Worm (Caenorhabditis elegans) whole organism, young adult: ENCODE data around the gene W06D11.1.
A peak's percentile ranks its signal among the peaks of the same experiment; 100 is the strongest.
"Not testable (repeated sequence)": the region's sequence is repeated elsewhere in the genome, so short reads cannot be mapped to it uniquely, and the experiment has no call there.

Source experiments
- B0019.2 ChIP-seq: fragments of 200-800 bp; sonication (Bioruptor generic); conservative IDR thresholded peaks from 2 replicates; pipeline ENCODE4 v1.3.6; 2022; ENCODE audit warnings: missing genetic modification reagents, missing genetic modification characterization, missing compliant biosample characterization
- B0336.3 ChIP-seq: fragments of 200-800 bp; sonication (Bioruptor generic); IDR thresholded peaks from 2 replicates; pipeline ENCODE4 v1.3.6; 2022; ENCODE audit warnings: missing genetic modification characterization, missing compliant biosample characterization
- F22D6.2 ChIP-seq: sonication (generic microtip); optimal IDR thresholded peaks from 2 replicates; lab custom pipeline; 2016; ENCODE audit warnings: mild to moderate bottlenecking, missing genetic modification characterization, missing compliant biosample characterization
- F52B5.7 ChIP-seq: sonication (generic microtip); optimal IDR thresholded peaks from 2 replicates; lab custom pipeline; 2016; ENCODE audit warnings: mild to moderate bottlenecking, missing genetic modification characterization, missing compliant biosample characterization
- K11D2.4 ChIP-seq: fragments of 200-800 bp; sonication (Bioruptor generic); IDR thresholded peaks from 2 replicates; pipeline ENCODE4 v1.3.6; 2022; ENCODE audit warnings: missing genetic modification reagents, missing genetic modification characterization, missing compliant biosample characterization
- K12H6.12 ChIP-seq: fragments of 200-800 bp; sonication (Bioruptor generic); optimal IDR thresholded peaks from 2 replicates; lab custom pipeline; 2018; ENCODE audit warnings: mild to moderate bottlenecking, missing genetic modification characterization, missing compliant biosample characterization
- Y53F4B.3 ChIP-seq: fragments of 200-800 bp; sonication (Bioruptor generic); IDR thresholded peaks from 2 replicates; pipeline ENCODE4 v1.3.6; 2022; ENCODE audit warnings: missing genetic modification reagents, missing genetic modification characterization, missing compliant biosample characterization
- Y56A3A.18 ChIP-seq: fragments of 200-800 bp; sonication (Bioruptor generic); IDR thresholded peaks from 2 replicates; pipeline ENCODE4 v1.3.6; 2022; ENCODE audit warnings: missing genetic modification reagents, missing genetic modification characterization, missing compliant biosample characterization
- ccch-3 ChIP-seq: fragments of 200-800 bp; sonication (Bioruptor generic); optimal IDR thresholded peaks from 2 replicates; lab custom pipeline; 2018; ENCODE audit warnings: mild to moderate bottlenecking, missing genetic modification characterization, missing compliant biosample characterization
- ceh-100 ChIP-seq: fragments of 200-800 bp; sonication (Bioruptor generic); IDR thresholded peaks from 2 replicates; pipeline ENCODE4 v1.3.6; 2022; ENCODE audit warnings: missing genetic modification reagents, missing genetic modification characterization, missing compliant biosample characterization
- ceh-58 ChIP-seq: fragments of 200-800 bp; sonication (Bioruptor generic); IDR thresholded peaks from 2 replicates; pipeline ENCODE4 v1.3.6; 2022; ENCODE audit warnings: missing genetic modification characterization, missing compliant biosample characterization
- efl-1 ChIP-seq: fragments of 150-350 bp; optimal IDR thresholded peaks from 2 replicates; lab custom pipeline; 2014; ENCODE audit warnings: missing biosample characterization, missing genetic modification reagents, missing genetic modification characterization
- ets-4 ChIP-seq: fragments of 200-800 bp; sonication (Bioruptor generic); optimal IDR thresholded peaks from 2 replicates; lab custom pipeline; 2018; ENCODE audit warnings: mild to moderate bottlenecking, missing genetic modification characterization, missing compliant biosample characterization
- gei-17 ChIP-seq: fragments of 200-800 bp; sonication (Bioruptor generic); optimal IDR thresholded peaks from 2 replicates; lab custom pipeline; 2018; ENCODE audit warnings: mild to moderate bottlenecking, missing genetic modification characterization, missing compliant biosample characterization
- hmg-1.2 ChIP-seq: fragments of 200-800 bp; sonication (Bioruptor generic); IDR thresholded peaks from 2 replicates; pipeline ENCODE4 v1.3.6; 2022; ENCODE audit warnings: missing genetic modification reagents, missing genetic modification characterization, missing compliant biosample characterization
- hrde-1 ChIP-seq: sonication (generic microtip); optimal IDR thresholded peaks from 2 replicates; lab custom pipeline; 2016; ENCODE audit warnings: missing genetic modification characterization, mild to moderate bottlenecking, missing compliant biosample characterization, moderate library complexity, missing genotype, missing genetic modification reagents, borderline replicate concordance
- lin-26 ChIP-seq: fragments of 200-800 bp; sonication (Bioruptor generic); IDR thresholded peaks from 2 replicates; pipeline ENCODE4 v1.3.6; 2022; ENCODE audit warnings: missing genetic modification reagents, missing genetic modification characterization, missing compliant biosample characterization
- lin-54 ChIP-seq: fragments of 200-800 bp; sonication (Bioruptor generic); optimal IDR thresholded peaks from 2 replicates; lab custom pipeline; 2018; ENCODE audit warnings: mild to moderate bottlenecking, missing genetic modification characterization, missing compliant biosample characterization
- lir-1 ChIP-seq: fragments of 200-800 bp; sonication (Bioruptor generic); conservative IDR thresholded peaks from 2 replicates; pipeline ENCODE4 v1.3.6; 2022; ENCODE audit warnings: missing genetic modification reagents, missing genetic modification characterization, missing compliant biosample characterization
- madf-6 ChIP-seq: fragments of 200-800 bp; sonication (Bioruptor generic); IDR thresholded peaks from 2 replicates; pipeline ENCODE4 v1.3.6; 2022; ENCODE audit warnings: missing genetic modification reagents, missing genetic modification characterization, missing compliant biosample characterization
- madf-8 ChIP-seq: fragments of 200-800 bp; sonication (Bioruptor generic); conservative IDR thresholded peaks from 2 replicates; pipeline ENCODE4 v1.3.6; 2022; ENCODE audit warnings: missing genetic modification reagents, missing genetic modification characterization, missing compliant biosample characterization
- mcd-1 ChIP-seq: fragments of 200-800 bp; sonication (Bioruptor generic); IDR thresholded peaks from 2 replicates; pipeline ENCODE4 v1.3.6; 2022; ENCODE audit warnings: missing genetic modification reagents, missing genetic modification characterization, missing compliant biosample characterization
- nfya-2 ChIP-seq: fragments of 200-800 bp; sonication (Bioruptor generic); IDR thresholded peaks from 2 replicates; pipeline ENCODE4 v1.3.6; 2022; ENCODE audit warnings: missing genetic modification reagents, missing genetic modification characterization, missing compliant biosample characterization
- nfyb-1 ChIP-seq: fragments of 200-800 bp; sonication (Bioruptor generic); IDR thresholded peaks from 2 replicates; pipeline ENCODE4 v1.3.6; 2022; ENCODE audit warnings: missing genetic modification reagents, missing genetic modification characterization, missing compliant biosample characterization
- nhr-90 ChIP-seq: sonication (generic microtip); optimal IDR thresholded peaks from 2 replicates; lab custom pipeline; 2016; ENCODE audit warnings: missing genotype, mild to moderate bottlenecking, missing genetic modification characterization, missing compliant biosample characterization
- rec-8 ChIP-seq, 2 experiments: sonication (generic microtip); optimal IDR thresholded peaks; 2 replicates each; lab custom pipeline; 2016; ENCODE audit warnings: mild to moderate bottlenecking in 2 of 2, missing genetic modification characterization in 2 of 2, missing genetic modification reagents in 2 of 2, missing genotype in 2 of 2, missing biosample characterization in 1 of 2, missing compliant biosample characterization in 1 of 2, moderate library complexity in 1 of 2
- snpc-4 ChIP-seq, 5 experiments: fragments of 150-350 bp in 1 of 5; sonication (generic microtip) in 4 of 5; optimal IDR thresholded peaks; 2 replicates each; lab custom pipeline; 2014 to 2018; ENCODE audit warnings: missing genetic modification characterization in 5 of 5, missing biosample characterization in 3 of 5, antibody characterized with exemption in 2 of 5, mild to moderate bottlenecking in 2 of 5, missing compliant biosample characterization in 2 of 5, missing genotype in 2 of 5, moderate library complexity in 2 of 5, missing genetic modification reagents in 1 of 5
- sptf-2 ChIP-seq: fragments of 200-800 bp; sonication (Bioruptor generic); optimal IDR thresholded peaks from 2 replicates; lab custom pipeline; 2018; ENCODE audit warnings: mild to moderate bottlenecking, missing genetic modification characterization, missing compliant biosample characterization
- tbp1 ChIP-seq: fragments of 200-800 bp; sonication (Bioruptor generic); optimal IDR thresholded peaks from 2 replicates; lab custom pipeline; 2018; ENCODE audit warnings: mild to moderate bottlenecking, missing genetic modification characterization, missing compliant biosample characterization
- zim-3 ChIP-seq: sonication (generic microtip); optimal IDR thresholded peaks from 2 replicates; lab custom pipeline; 2017; ENCODE audit warnings: mild to moderate bottlenecking, missing genetic modification characterization, moderate library complexity, missing compliant biosample characterization
- ztf-25 ChIP-seq: fragments of 200-800 bp; sonication (Bioruptor generic); IDR thresholded peaks from 2 replicates; pipeline ENCODE4 v1.3.6; 2022; ENCODE audit warnings: missing genetic modification reagents, missing genetic modification characterization, missing compliant biosample characterization
- ztf-28 ChIP-seq: fragments of 200-800 bp; sonication (Bioruptor generic); IDR thresholded peaks from 2 replicates; pipeline ENCODE4 v1.3.6; 2022; ENCODE audit warnings: missing genetic modification reagents, missing genetic modification characterization, missing compliant biosample characterization

W06D11.1 gene

ce11 chrX:12296392-12296791, 2.0 kb downstream of the W06D11.1 start, which contains the start of gene W06D11.2:
W06D11.2 (minus strand) TSS chrX:12296730.
- TF ChIP-seq B0019.2 (GFP tag; lab: Robert Waterston, UW) (no peak), Y56A3A.18 (GFP tag; lab: Robert Waterston, UW) (no peak), sptf-2 (no peak), tbp1 (GFP tag; lab: Kevin White, UChicago) (no peak), ceh-58 (no peak), hrde-1 (no peak), nfyb-1 (GFP tag; lab: Robert Waterston, UW) (no peak), nfya-2 (GFP tag; lab: Robert Waterston, UW) (no peak), ets-4 (no peak), B0336.3 (GFP tag; lab: Robert Waterston, UW) (no peak), snpc-4 (GFP tag; optimal IDR thresholded peaks at IDR 0.05; lab: Kevin White, UChicago) (no peak), snpc-4 (tag; optimal IDR thresholded peaks at IDR 0.05; lab: Kevin White, UChicago) (no peak)

ce11 chrX:12298324-12298723, 4.0 kb downstream of the W06D11.1 start, which contains the start of gene W06D11.3:
W06D11.3 (plus strand) TSS chrX:12298683.
- TF ChIP-seq zim-3 (tag; lab: Kevin White, UChicago) (no peak), madf-8 (GFP tag; lab: Robert Waterston, UW) (peak; percentile 78), madf-6 (GFP tag; lab: Robert Waterston, UW) (peak; percentile 69), ztf-28 (GFP tag; lab: Robert Waterston, UW) (no peak), hmg-1.2 (GFP tag; lab: Robert Waterston, UW) (peak; percentile 26; the same call in 1 of the 2 replicates), snpc-4 (GFP tag; optimal IDR thresholded peaks at IDR 0.05; lab: Kevin White, UChicago) (no peak), snpc-4 (tag; optimal IDR thresholded peaks at IDR 0.05; lab: Kevin White, UChicago) (no peak), Y53F4B.3 (GFP tag; lab: Robert Waterston, UW) (no peak), lir-1 (GFP tag; lab: Robert Waterston, UW) (no peak), lin-26 (GFP tag; lab: Robert Waterston, UW) (no peak), mcd-1 (GFP tag; lab: Robert Waterston, UW) (no peak), gei-17 (GFP tag; lab: Kevin White, UChicago) (no peak), ztf-25 (GFP tag; lab: Robert Waterston, UW) (no peak), efl-1 (GFP tag; lab: Kevin White, UChicago) (peak; percentile 73), lin-54 (GFP tag; lab: Kevin White, UChicago) (no peak), nhr-90 (tag; lab: Kevin White, UChicago) (no peak), B0019.2 (GFP tag; lab: Robert Waterston, UW) (no peak), ceh-100 (GFP tag; lab: Robert Waterston, UW) (no peak), K11D2.4 (GFP tag; lab: Robert Waterston, UW) (no peak)

- no peak for TF ChIP-seq rec-8 (tag; optimal IDR thresholded peaks at IDR 0.05; lab: Kevin White, UChicago)
- no peak for TF ChIP-seq F22D6.2 (tag; lab: Kevin White, UChicago)
- TF ChIP-seq, all 124 proteins: peak for 0
Measured at ce11 chrX:12299834-12300233, 5.5 kb downstream of the W06D11.1 start, which contains the start of gene W06D11.5. W06D11.5 (plus strand) TSS chrX:12300134.

ce11 chrX:12302755-12303154, 8.4 kb downstream of the W06D11.1 start, which contains the start of gene dot-1.3:
dot-1.3 (minus strand) TSS chrX:12302855.
- not testable (repeated sequence) for TF ChIP-seq ccch-3 (GFP tag; lab: Kevin White, UChicago); K12H6.12 (tag; lab: Kevin White, UChicago); F52B5.7 (tag; lab: Kevin White, UChicago)
- TF ChIP-seq, all 124 proteins: peak for 0; not testable (repeated sequence) for 124
